Worm (Caenorhabditis elegans) whole organism, L4/young adult: ENCODE results near the gene T25B9.5.

Source experiments
- W03F9.2 ChIP-seq: fragments of 150-350 bp; optimal IDR thresholded peaks from 2 replicates; lab custom pipeline; 2014; ENCODE audit warnings: missing biosample characterization, missing genetic modification characterization
- dao-5 ChIP-seq: sonication (generic microtip); optimal IDR thresholded peaks from 2 replicates; lab custom pipeline; 2016; ENCODE audit warnings: missing genotype, missing genetic modification characterization, moderate library complexity, missing compliant biosample characterization
- him-1 ChIP-seq: sonication (generic microtip); optimal IDR thresholded peaks from 2 replicates; lab custom pipeline; 2016; ENCODE audit warnings: missing genotype, missing genetic modification reagents, missing genetic modification characterization, missing compliant biosample characterization

ce11 chrIV:10764206-10764605, 9.6 kb upstream of the T25B9.5 start, which contains the start of gene T25B9.11:
- TF ChIP-seq dao-5 (tag; lab: Kevin White, UChicago) = no peak
- TF ChIP-seq him-1 (tag; lab: Kevin White, UChicago) = no peak
- no peak for TF ChIP-seq W03F9.2 (tag; lab: Kevin White, UChicago)
